Fruit fly (Drosophila melanogaster) whole organism, adult: ENCODE measurements around the gene C15.

ENCODE experiments used
- CG11617 ChIP-seq: fragments of 200-800 bp; sonication (Bioruptor generic); optimal IDR thresholded peaks from 2 replicates; lab custom pipeline; 2017; ENCODE audit warnings: mild to moderate bottlenecking, missing biosample characterization, missing genetic modification reagents, missing genetic modification characterization
- CG12768 ChIP-seq: fragments of 200-800 bp; sonication (Bioruptor generic); optimal IDR thresholded peaks from 2 replicates; lab custom pipeline; 2017; ENCODE audit warnings: missing biosample characterization, missing genetic modification characterization, mild to moderate bottlenecking, moderate library complexity, missing genetic modification reagents
- CG14711 ChIP-seq: fragments of 200-800 bp; sonication (Bioruptor generic); optimal IDR thresholded peaks from 2 replicates; lab custom pipeline; 2018; ENCODE audit warnings: missing biosample characterization, mild to moderate bottlenecking, missing genetic modification characterization, moderate library complexity
- CG1620 ChIP-seq: fragments of 200-800 bp; sonication (Bioruptor generic); optimal IDR thresholded peaks from 2 replicates; lab custom pipeline; 2016; ENCODE audit warnings: missing biosample characterization, missing genetic modification characterization
- CG33017 ChIP-seq: fragments of 200-800 bp; sonication (Bioruptor generic); optimal IDR thresholded peaks from 2 replicates; lab custom pipeline; 2018; ENCODE audit warnings: missing biosample characterization, mild to moderate bottlenecking, missing genetic modification characterization, moderate library complexity
- CG5204 ChIP-seq: fragments of 200-800 bp; sonication (Bioruptor generic); optimal IDR thresholded peaks from 2 replicates; lab custom pipeline; 2016; ENCODE audit warnings: missing biosample characterization, missing genetic modification characterization
- CG7045 ChIP-seq: fragments of 200-800 bp; sonication (Bioruptor generic); optimal IDR thresholded peaks from 2 replicates; lab custom pipeline; 2017; ENCODE audit warnings: missing biosample characterization, mild to moderate bottlenecking, missing genetic modification characterization
- CG7101 ChIP-seq: fragments of 200-800 bp; sonication (Bioruptor generic); optimal IDR thresholded peaks from 2 replicates; lab custom pipeline; 2018; ENCODE audit warnings: missing biosample characterization, mild to moderate bottlenecking, missing genetic modification characterization, moderate library complexity
- Clk ChIP-seq: fragments of 200-800 bp; sonication (Bioruptor generic); optimal IDR thresholded peaks from 2 replicates; lab custom pipeline; 2017; ENCODE audit warnings: missing biosample characterization, missing genetic modification characterization
- Crg-1 ChIP-seq: fragments of 200-800 bp; sonication (Bioruptor generic); optimal IDR thresholded peaks from 2 replicates; lab custom pipeline; 2016; ENCODE audit warnings: missing biosample characterization, missing genetic modification characterization
- Hr96 ChIP-seq: fragments of 200-800 bp; sonication (Bioruptor generic); optimal IDR thresholded peaks from 2 replicates; lab custom pipeline; 2016; ENCODE audit warnings: missing biosample characterization, missing genetic modification characterization
- Mnt ChIP-seq: fragments of 200-800 bp; sonication (Bioruptor generic); optimal IDR thresholded peaks from 2 replicates; lab custom pipeline; 2016; ENCODE audit warnings: missing biosample characterization, mild to moderate bottlenecking, missing genetic modification characterization
- bab1 ChIP-seq: fragments of 200-800 bp; sonication (Bioruptor generic); optimal IDR thresholded peaks from 3 replicates; lab custom pipeline; 2019; ENCODE audit warnings: missing biosample characterization, mild to moderate bottlenecking, missing genetic modification characterization, moderate library complexity
- cic ChIP-seq: fragments of 200-800 bp; sonication (Bioruptor generic); optimal IDR thresholded peaks from 2 replicates; lab custom pipeline; 2017; ENCODE audit warnings: missing biosample characterization, mild to moderate bottlenecking, missing genetic modification characterization, moderate library complexity
- cnc ChIP-seq, 2 experiments: fragments of >200 bp; optimal IDR thresholded peaks; 2 replicates each; lab custom pipeline; 2017
- kay ChIP-seq: fragments of 200-800 bp; sonication (Bioruptor generic); peaks from one replicate; lab custom pipeline; 2016; ENCODE audit warnings: missing biosample characterization, missing genetic modification characterization, borderline replicate concordance
- ovo ChIP-seq: fragments of 200-800 bp; sonication (Bioruptor generic); optimal IDR thresholded peaks from 2 replicates; lab custom pipeline; 2016; ENCODE audit warnings: missing biosample characterization, missing genetic modification characterization
- pad ChIP-seq: fragments of 200-800 bp; sonication (Bioruptor generic); optimal IDR thresholded peaks from 3 replicates; lab custom pipeline; 2017; ENCODE audit warnings: missing biosample characterization, missing genetic modification characterization, mild to moderate bottlenecking, moderate library complexity, missing genetic modification reagents
- tj ChIP-seq: fragments of 200-800 bp; sonication (Bioruptor generic); optimal IDR thresholded peaks from 3 replicates; lab custom pipeline; 2017; ENCODE audit warnings: missing biosample characterization, mild to moderate bottlenecking, missing genetic modification characterization, moderate library complexity
- toe ChIP-seq: fragments of 200-800 bp; sonication (Bioruptor generic); optimal IDR thresholded peaks from 2 replicates; lab custom pipeline; 2016; ENCODE audit warnings: missing biosample characterization, missing genetic modification characterization

The C15 gene

DNA sequence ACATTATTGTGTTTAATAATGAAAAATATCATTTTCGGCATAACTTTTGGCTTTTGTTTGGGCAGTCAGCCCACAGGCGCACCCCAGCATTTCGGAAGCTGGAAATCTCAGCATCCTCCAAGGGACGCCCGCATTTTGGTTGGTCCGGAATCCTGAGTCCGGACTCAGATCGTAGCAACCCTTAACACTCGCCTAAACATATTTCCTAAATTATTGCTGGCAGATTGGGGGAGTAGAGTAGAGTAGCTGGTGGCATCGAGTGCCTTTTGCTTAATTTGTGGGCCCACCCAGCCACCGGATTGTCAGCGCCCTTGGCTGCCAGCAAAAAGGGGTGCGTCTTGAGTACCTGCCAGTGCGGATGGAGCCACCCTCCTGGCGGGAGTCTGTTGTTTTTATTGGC is 34.5 kb downstream of the C15 start:
- TF ChIP-seq Mnt (GFP tag; lab: Kevin White, UChicago) = no peak
- TF ChIP-seq CG1620 (GFP tag; lab: Kevin White, UChicago) = no peak
- no peak for TF ChIP-seq CG7101 (tag; lab: Kevin White, UChicago)
- TF ChIP-seq CG14711 (tag; lab: Kevin White, UChicago) = no peak

dm6 chr3R:21534697-21535676 is 35.2 kb downstream of the C15 start:
- TF ChIP-seq Crg-1 (GFP tag; lab: Kevin White, UChicago) (no peak), Mnt (GFP tag; lab: Kevin White, UChicago) (no peak), toe (GFP tag; lab: Kevin White, UChicago) (no peak), Clk (GFP tag; lab: Kevin White, UChicago) (no peak), kay (GFP tag; lab: Kevin White, UChicago) (no peak), CG11617 (no peak), pad (GFP tag; lab: Kevin White, UChicago) (no peak), ovo (GFP tag; lab: Kevin White, UChicago) (no peak), Hr96 (no peak), CG12768 (no peak), CG33017 (no peak)

- TF ChIP-seq CG7045 (GFP tag; lab: Kevin White, UChicago) (no peak), CG14711 (tag; lab: Kevin White, UChicago) (no peak), Mnt (GFP tag; lab: Kevin White, UChicago) (no peak), Crg-1 (GFP tag; lab: Kevin White, UChicago) (no peak), ovo (GFP tag; lab: Kevin White, UChicago) (no peak), tj (no peak), CG12768 (no peak), CG11617 (no peak), bab1 (GFP tag; lab: Kevin White, UChicago) (no peak), Clk (GFP tag; lab: Kevin White, UChicago) (no peak), CG33017 (no peak), cic (GFP tag; lab: Kevin White, UChicago) (no peak), kay (GFP tag; lab: Kevin White, UChicago) (no peak), cnc (optimal IDR thresholded peaks at IDR 0.05; lab: Kevin White, UChicago) (no peak), toe (GFP tag; lab: Kevin White, UChicago) (no peak), CG5204 (GFP tag; lab: Kevin White, UChicago) (no peak), pad (GFP tag; lab: Kevin White, UChicago) (no peak)
Observed at dm6 chr3R:21544107-21544506, 44.3 kb downstream of the C15 start.

DNA sequence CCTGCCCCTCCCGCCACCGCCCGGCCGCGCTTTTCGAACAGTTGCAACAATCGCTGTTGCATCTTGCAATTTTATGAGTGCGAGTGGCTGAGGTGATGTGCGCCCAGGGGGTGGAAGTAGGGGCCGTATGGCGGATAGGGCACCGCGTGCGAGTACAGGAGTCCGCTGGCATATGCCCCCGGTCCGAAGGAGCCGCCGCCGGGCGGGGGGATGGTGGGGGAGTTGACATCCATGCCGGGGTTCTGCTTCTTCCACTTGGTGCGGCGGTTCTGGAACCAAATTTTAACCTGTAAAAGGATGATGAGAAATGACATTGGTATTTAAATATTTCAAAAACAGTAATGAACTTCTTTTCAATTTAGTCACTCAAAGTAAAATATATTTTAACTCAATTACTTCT is 49.2 kb downstream of the C15 start:
- TF ChIP-seq CG7101 (tag; lab: Kevin White, UChicago) (no peak), bab1 (GFP tag; lab: Kevin White, UChicago) (no peak), Hr96 (no peak), CG14711 (tag; lab: Kevin White, UChicago) (no peak), pad (GFP tag; lab: Kevin White, UChicago) (no peak), Mnt (GFP tag; lab: Kevin White, UChicago) (no peak), CG1620 (GFP tag; lab: Kevin White, UChicago) (no peak), CG7045 (GFP tag; lab: Kevin White, UChicago) (no peak)

dm6 chr3R:21551565-21551964 is 51.8 kb downstream of the C15 start:
- TF ChIP-seq CG7045 (GFP tag; lab: Kevin White, UChicago) (no peak), bab1 (GFP tag; lab: Kevin White, UChicago) (no peak), Clk (GFP tag; lab: Kevin White, UChicago) (no peak), CG1620 (GFP tag; lab: Kevin White, UChicago) (no peak), CG12768 (no peak), Mnt (GFP tag; lab: Kevin White, UChicago) (no peak), Crg-1 (GFP tag; lab: Kevin White, UChicago) (no peak), toe (GFP tag; lab: Kevin White, UChicago) (no peak), CG11617 (no peak)

DNA sequence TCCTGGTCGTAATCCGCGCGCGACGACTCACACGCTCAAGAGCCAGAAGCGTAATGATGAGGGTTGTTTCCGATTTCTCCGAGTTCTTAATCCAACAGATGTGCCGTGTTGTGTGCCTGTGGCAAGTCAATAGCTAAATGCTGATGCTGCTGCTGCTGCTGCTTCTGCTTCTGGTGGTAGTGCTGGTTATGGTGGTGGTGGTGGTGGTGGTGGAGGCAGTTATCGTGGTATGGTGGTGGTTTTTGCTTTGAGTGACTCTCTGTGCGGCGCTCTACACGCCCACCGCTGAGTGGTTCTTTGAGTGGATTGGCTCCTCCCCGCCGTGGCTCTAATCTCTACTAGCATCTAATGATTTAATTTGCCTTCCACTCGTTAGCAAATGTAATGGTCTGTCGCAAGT is 57.3 kb downstream of the C15 start, which contains the start of gene slou:
TSS of gene slou (minus strand) at position 131 of the 400 bp plus-strand sequence.
- no peak for TF ChIP-seq Hr96
- TF ChIP-seq CG14711 (tag; lab: Kevin White, UChicago) = no peak
- TF ChIP-seq pad (GFP tag; lab: Kevin White, UChicago) = no peak
- no peak for TF ChIP-seq Clk (GFP tag; lab: Kevin White, UChicago)
- no peak for TF ChIP-seq CG5204 (GFP tag; lab: Kevin White, UChicago)

DNA sequence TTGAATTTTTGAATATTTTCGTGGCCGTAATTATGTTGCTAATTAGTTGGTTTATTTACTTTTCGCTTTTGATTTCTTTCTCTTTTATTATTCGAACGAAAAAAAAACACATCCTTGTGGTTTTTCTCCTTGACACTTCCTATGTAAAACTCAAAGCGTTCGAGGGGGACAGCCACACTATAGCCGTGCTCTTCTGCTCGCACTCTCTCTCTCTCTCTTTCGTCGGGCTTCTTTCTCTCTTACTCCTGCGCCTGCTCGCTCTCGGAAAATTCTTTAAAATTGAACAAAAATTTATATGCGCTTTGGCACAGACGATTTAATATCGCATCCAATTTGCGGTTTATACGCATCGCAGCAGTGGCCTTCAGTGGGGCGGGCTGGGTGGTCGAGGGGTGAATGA is 58.1 kb downstream of the C15 start:
- no peak for TF ChIP-seq CG1620 (GFP tag; lab: Kevin White, UChicago)
- no peak for TF ChIP-seq bab1 (GFP tag; lab: Kevin White, UChicago)
- no peak for TF ChIP-seq CG33017
- no peak for TF ChIP-seq CG7101 (tag; lab: Kevin White, UChicago)
